Fruit fly (Drosophila melanogaster) whole organism, embryonic: ENCODE data around the gene CG13252.

Experiments used
- Adf1 ChIP-seq: fragments of 200-800 bp; sonication (Bioruptor generic); IDR thresholded peaks from 2 replicates; pipeline ENCODE4 v1.3.6; 2022; ENCODE audit warnings: missing biosample characterization, missing genetic modification characterization
- CG10267 ChIP-seq: fragments of 200-800 bp; sonication (Bioruptor generic); optimal IDR thresholded peaks from 2 replicates; lab custom pipeline; 2018; ENCODE audit warnings: missing biosample characterization, mild to moderate bottlenecking, missing genetic modification characterization, moderate library complexity
- CG11560 ChIP-seq: fragments of 200-800 bp; sonication (Bioruptor generic); IDR thresholded peaks from 3 replicates; pipeline ENCODE4 v1.3.6; 2022; ENCODE audit warnings: missing biosample characterization, missing genetic modification characterization
- CG11696 ChIP-seq: fragments of 200-800 bp; sonication (Bioruptor generic); IDR thresholded peaks from 2 replicates; pipeline ENCODE4 v1.3.6; 2022; ENCODE audit warnings: missing biosample characterization, missing genetic modification characterization
- CG13123 ChIP-seq: fragments of 200-800 bp; sonication (Bioruptor generic); optimal IDR thresholded peaks from 2 replicates; lab custom pipeline; 2016; ENCODE audit warnings: missing biosample characterization, missing genetic modification characterization
- CG13287 ChIP-seq: fragments of 200-800 bp; sonication (Bioruptor generic); IDR thresholded peaks from 2 replicates; pipeline ENCODE4 v1.3.6; 2022; ENCODE audit warnings: missing biosample characterization, missing genetic modification characterization; ENCODE audit not compliant: partially characterized antibody
- CG17385 ChIP-seq: fragments of 200-800 bp; sonication (Bioruptor generic); optimal IDR thresholded peaks from 3 replicates; lab custom pipeline; 2018; ENCODE audit warnings: missing biosample characterization, mild to moderate bottlenecking, missing genetic modification characterization
- CG18599 ChIP-seq: fragments of 200-800 bp; sonication (Bioruptor generic); optimal IDR thresholded peaks from 3 replicates; lab custom pipeline; 2017; ENCODE audit warnings: missing biosample characterization, missing genetic modification characterization, mild to moderate bottlenecking, moderate library complexity, missing genetic modification reagents
- CG18619 ChIP-seq: fragments of 200-800 bp; sonication (Bioruptor generic); optimal IDR thresholded peaks from 3 replicates; lab custom pipeline; 2017; ENCODE audit warnings: missing biosample characterization, mild to moderate bottlenecking, missing genetic modification characterization
- CG18764 ChIP-seq: fragments of 200-800 bp; sonication (Bioruptor generic); optimal IDR thresholded peaks from 3 replicates; lab custom pipeline; 2016; ENCODE audit warnings: missing biosample characterization, missing genetic modification characterization
- CG34224 ChIP-seq: fragments of 200-800 bp; sonication (Bioruptor generic); IDR thresholded peaks from 3 replicates; pipeline ENCODE4 v1.3.6; 2022; ENCODE audit warnings: missing biosample characterization, missing genetic modification characterization; ENCODE audit not compliant: partially characterized antibody
- CG42726 ChIP-seq: fragments of 200-800 bp; sonication (Bioruptor generic); IDR thresholded peaks from 2 replicates; pipeline ENCODE4 v1.3.6; 2022; ENCODE audit warnings: missing biosample characterization, missing genetic modification characterization; ENCODE audit not compliant: partially characterized antibody
- CG6654 ChIP-seq: fragments of 200-800 bp; sonication (Bioruptor generic); optimal IDR thresholded peaks from 2 replicates; lab custom pipeline; 2017; ENCODE audit warnings: missing biosample characterization, mild to moderate bottlenecking, missing genetic modification characterization
- CG6791 ChIP-seq: fragments of 200-800 bp; sonication (Bioruptor generic); IDR thresholded peaks from 3 replicates; pipeline ENCODE4 v1.3.6; 2022; ENCODE audit warnings: missing biosample characterization, missing genetic modification characterization; ENCODE audit not compliant: partially characterized antibody
- CG7987 ChIP-seq: fragments of 200-800 bp; sonication (Bioruptor generic); optimal IDR thresholded peaks from 2 replicates; lab custom pipeline; 2018; ENCODE audit warnings: missing biosample characterization, mild to moderate bottlenecking, missing genetic modification characterization, moderate library complexity
- CG8924 ChIP-seq: fragments of 200-800 bp; optimal IDR thresholded peaks from 3 replicates; lab custom pipeline; 2019; ENCODE audit warnings: missing biosample characterization, mild to moderate bottlenecking, missing genetic modification characterization, moderate library complexity
- CG9437 ChIP-seq: fragments of 200-800 bp; sonication (Bioruptor generic); optimal IDR thresholded peaks from 2 replicates; lab custom pipeline; 2018; ENCODE audit warnings: missing biosample characterization, mild to moderate bottlenecking, missing genetic modification characterization
- Chrac-16 ChIP-seq: fragments of 200-800 bp; sonication (Bioruptor generic); optimal IDR thresholded peaks from 3 replicates; lab custom pipeline; 2016; ENCODE audit warnings: missing biosample characterization, missing genetic modification characterization
- Dbx ChIP-seq: fragments of 200-800 bp; sonication (Bioruptor generic); IDR thresholded peaks from 3 replicates; pipeline ENCODE4 v1.3.6; 2022; ENCODE audit warnings: missing biosample characterization, missing genetic modification characterization
- Dek ChIP-seq: fragments of 200-800 bp; sonication (Bioruptor generic); optimal IDR thresholded peaks from 3 replicates; lab custom pipeline; 2019; ENCODE audit warnings: missing biosample characterization, mild to moderate bottlenecking, missing genetic modification characterization, moderate library complexity
- E2f2 ChIP-seq: fragments of 200-800 bp; sonication (Bioruptor generic); IDR thresholded peaks from 2 replicates; pipeline ENCODE4 v1.3.6; 2022; ENCODE audit warnings: missing biosample characterization, missing genetic modification characterization
- GATAe ChIP-seq: fragments of 200-800 bp; sonication (Bioruptor generic); conservative IDR thresholded peaks from 2 replicates; pipeline ENCODE4 v1.3.6; 2022; ENCODE audit warnings: missing biosample characterization, missing genetic modification characterization
- Gsc ChIP-seq: fragments of 200-800 bp; sonication (Bioruptor generic); IDR thresholded peaks from 2 replicates; pipeline ENCODE4 v1.3.6; 2022; ENCODE audit warnings: missing biosample characterization, missing genetic modification characterization
- NC2α ChIP-seq: fragments of 200-800 bp; sonication (Bioruptor generic); optimal IDR thresholded peaks from 2 replicates; lab custom pipeline; 2016; ENCODE audit warnings: missing biosample characterization, missing genetic modification characterization
- Neu2 ChIP-seq: fragments of 200-800 bp; sonication (Bioruptor generic); optimal IDR thresholded peaks from 3 replicates; lab custom pipeline; 2016; ENCODE audit warnings: missing biosample characterization, missing genetic modification characterization, borderline replicate concordance
- Nf-YB ChIP-seq: fragments of 200-800 bp; sonication (Bioruptor generic); optimal IDR thresholded peaks from 3 replicates; lab custom pipeline; 2019; ENCODE audit warnings: missing biosample characterization, mild to moderate bottlenecking, missing genetic modification characterization, moderate library complexity
- Rfx ChIP-seq: fragments of 200-800 bp; sonication (Bioruptor generic); IDR thresholded peaks from 2 replicates; pipeline ENCODE4 v1.3.6; 2022; ENCODE audit warnings: missing biosample characterization, missing genetic modification characterization
- Sox100B ChIP-seq: fragments of 200-800 bp; sonication (Bioruptor generic); optimal IDR thresholded peaks from 3 replicates; lab custom pipeline; 2018; ENCODE audit warnings: missing biosample characterization, mild to moderate bottlenecking, missing genetic modification characterization
- abd-A ChIP-seq: fragments of 200-800 bp; sonication (Bioruptor generic); optimal IDR thresholded peaks from 3 replicates; lab custom pipeline; 2019; ENCODE audit warnings: missing biosample characterization, mild to moderate bottlenecking, missing genetic modification characterization, moderate library complexity
- al ChIP-seq: fragments of 200-800 bp; sonication (Bioruptor generic); IDR thresholded peaks from 2 replicates; pipeline ENCODE4 v1.3.6; 2022; ENCODE audit warnings: missing biosample characterization, missing genetic modification characterization
- amos ChIP-seq: fragments of 200-800 bp; sonication (Bioruptor generic); IDR thresholded peaks from 2 replicates; pipeline ENCODE4 v1.3.6; 2022; ENCODE audit warnings: missing biosample characterization, missing genetic modification characterization; ENCODE audit not compliant: partially characterized antibody
- cas ChIP-seq: fragments of 200-800 bp; sonication (Bioruptor generic); IDR thresholded peaks from 2 replicates; pipeline ENCODE4 v1.3.6; 2022; ENCODE audit warnings: missing biosample characterization, missing genetic modification characterization
- chm ChIP-seq: fragments of 200-800 bp; sonication (Bioruptor generic); IDR thresholded peaks from 2 replicates; pipeline ENCODE4 v1.3.6; 2022; ENCODE audit warnings: missing biosample characterization, missing genetic modification characterization
- dmrt11E ChIP-seq: fragments of 200-800 bp; sonication (Bioruptor generic); optimal IDR thresholded peaks from 3 replicates; lab custom pipeline; 2018; ENCODE audit warnings: missing biosample characterization, mild to moderate bottlenecking, missing genetic modification characterization, moderate library complexity
- dysf ChIP-seq: fragments of 200-800 bp; sonication (Bioruptor generic); IDR thresholded peaks from 3 replicates; pipeline ENCODE4 v1.3.6; 2022; ENCODE audit warnings: missing biosample characterization, missing genetic modification characterization
- ewg ChIP-seq: fragments of 200-800 bp; sonication (Bioruptor generic); optimal IDR thresholded peaks from 3 replicates; lab custom pipeline; 2017; ENCODE audit warnings: mild to moderate bottlenecking, missing biosample characterization, missing genetic modification reagents, missing genetic modification characterization
- klu ChIP-seq: fragments of 200-800 bp; sonication (Bioruptor generic); IDR thresholded peaks from 2 replicates; pipeline ENCODE4 v1.3.6; 2022; ENCODE audit warnings: missing biosample characterization, missing genetic modification characterization
- lab ChIP-seq: fragments of 200-800 bp; sonication (Bioruptor generic); optimal IDR thresholded peaks from 3 replicates; lab custom pipeline; 2017; ENCODE audit warnings: missing biosample characterization, missing genetic modification characterization, mild to moderate bottlenecking, moderate library complexity, missing genetic modification reagents
- lbe ChIP-seq: fragments of 200-800 bp; sonication (Bioruptor generic); optimal IDR thresholded peaks from 2 replicates; lab custom pipeline; 2016; ENCODE audit warnings: missing biosample characterization, mild to moderate bottlenecking, missing genetic modification characterization
- lmd ChIP-seq: fragments of 200-800 bp; sonication (Bioruptor generic); IDR thresholded peaks from 2 replicates; pipeline ENCODE4 v1.3.6; 2022; ENCODE audit warnings: missing biosample characterization, missing genetic modification characterization
- mam ChIP-seq: fragments of 200-800 bp; sonication (Bioruptor generic); optimal IDR thresholded peaks from 3 replicates; lab custom pipeline; 2016; ENCODE audit warnings: missing biosample characterization, missing genetic modification characterization
- p53 ChIP-seq: fragments of 200-800 bp; sonication (Bioruptor generic); optimal IDR thresholded peaks from 2 replicates; lab custom pipeline; 2016; ENCODE audit warnings: missing biosample characterization, missing genetic modification characterization
- sc ChIP-seq, 3 experiments: fragments of >200 bp in 2 of 3; fragments of 200-800 bp in 1 of 3; sonication (Bioruptor generic) in 1 of 3; optimal IDR thresholded peaks; 2 replicates in 2 of 3; 3 replicates in 1 of 3; lab custom pipeline; 2017; ENCODE audit warnings: mild to moderate bottlenecking in 1 of 3, missing biosample characterization in 1 of 3, missing genetic modification characterization in 1 of 3, missing genetic modification reagents in 1 of 3
- shn ChIP-seq: fragments of 200-800 bp; sonication (Bioruptor generic); optimal IDR thresholded peaks from 3 replicates; lab custom pipeline; 2016; ENCODE audit warnings: missing biosample characterization, missing genetic modification characterization
- sima ChIP-seq: fragments of 200-800 bp; sonication (Bioruptor generic); optimal IDR thresholded peaks from 2 replicates; lab custom pipeline; 2016; ENCODE audit warnings: missing biosample characterization, missing genetic modification characterization
- sisA ChIP-seq: fragments of 200-800 bp; sonication (Bioruptor generic); IDR thresholded peaks from 2 replicates; pipeline ENCODE4 v1.3.6; 2022; ENCODE audit warnings: missing biosample characterization, missing genetic modification characterization
- tio ChIP-seq: fragments of 200-800 bp; sonication (Bioruptor generic); optimal IDR thresholded peaks from 2 replicates; lab custom pipeline; 2017; ENCODE audit warnings: missing biosample characterization, missing genetic modification characterization, inconsistent platforms

Gene CG13252

dm6 chr3L:20771001-20771890, 40.9 kb downstream of the CG13252 start, which contains the start of the genes CG4042 and Pitslre (continued):
- TF ChIP-seq CG11560 (tag; lab: Robert Waterston, UW) (no peak), CG11696 (no peak), CG18599 (GFP tag; lab: Kevin White, UChicago) (peak; percentile 34), cas (GFP tag; lab: Robert Waterston, UW) (no peak), CG8924 (tag; lab: Kevin White, UChicago) (no peak), dmrt11E (tag; lab: Kevin White, UChicago) (peak; percentile 18), Chrac-16 (GFP tag; lab: Kevin White, UChicago) (peak; percentile 60), lmd (GFP tag; lab: Robert Waterston, UW) (0 out of 2 replicates have a peak, but pooled peaks have one; percentile 17), amos (peak; percentile 55), lab (GFP tag; lab: Kevin White, UChicago) (peak; percentile 17), Dek (tag; lab: Kevin White, UChicago) (peak; percentile 36), al (GFP tag; lab: Robert Waterston, UW) (no peak; the same call in none of the 2 replicates), CG17385 (GFP tag; lab: Kevin White, UChicago) (peak; percentile 32), CG13123 (no peak), CG7987 (no peak), NC2α (GFP tag; lab: Kevin White, UChicago) (no peak), tio (GFP tag; lab: Kevin White, UChicago) (peak; percentile 58), Sox100B (peak; percentile 59), CG18764 (GFP tag; lab: Kevin White, UChicago) (peak; percentile 54), Nf-YB (GFP tag; lab: Kevin White, UChicago) (no peak), p53 (GFP tag; lab: Kevin White, UChicago) (no peak), sisA (peak; percentile 29; the same call in 1 of the 2 replicates), CG42726 (GFP tag; lab: Robert Waterston, UW) (0 out of 2 replicates have a peak, but pooled peaks have one; percentile 30), CG13287 (GFP tag; lab: Robert Waterston, UW) (peak; percentile 81), CG34224 (GFP tag; lab: Robert Waterston, UW) (peak; percentile 70; the same call in 2 of the 3 replicates), chm (GFP tag; lab: Robert Waterston, UW) (no peak), GATAe (GFP tag; lab: Robert Waterston, UW) (no peak), CG18619 (GFP tag; lab: Kevin White, UChicago) (peak; percentile 14), Adf1 (GFP tag; lab: Robert Waterston, UW) (peak; percentile 28; the same call in 1 of the 2 replicates), CG9437 (GFP tag; lab: Kevin White, UChicago) (peak; percentile 53), Rfx (GFP tag; lab: Robert Waterston, UW) (peak; percentile 49), CG6791 (GFP tag; lab: Robert Waterston, UW) (0 out of 3 replicates have a peak, but pooled peaks have one; percentile 54), klu (GFP tag; lab: Robert Waterston, UW) (no peak), CG6654 (GFP tag; lab: Kevin White, UChicago) (no peak), Neu2 (GFP tag; lab: Kevin White, UChicago) (no peak), lbe (GFP tag; lab: Kevin White, UChicago) (peak; percentile 69), Dbx (GFP tag; lab: Robert Waterston, UW) (0 out of 3 replicates have a peak, but pooled peaks have one; percentile 37), mam (GFP tag; lab: Kevin White, UChicago) (peak; percentile 53), dysf (GFP tag; lab: Robert Waterston, UW) (peak; percentile 36; the same call in 1 of the 3 replicates), sima (GFP tag; lab: Kevin White, UChicago) (no peak), sc (optimal IDR thresholded peaks at IDR 0.05; lab: Kevin White, UChicago) (no peak), sc (GFP tag; optimal IDR thresholded peaks at IDR 0.05; lab: Kevin White, UChicago) (no peak), shn (peak; percentile 19), Gsc (GFP tag; lab: Robert Waterston, UW) (no peak), E2f2 (GFP tag; lab: Robert Waterston, UW) (no peak), abd-A (tag; lab: Kevin White, UChicago) (no peak), ewg (GFP tag; lab: Kevin White, UChicago) (peak; percentile 40), CG10267 (tag; lab: Kevin White, UChicago) (peak; percentile 31)
